1 fruit fly cellular context compared by ENCODE assay signal in the genomic region with DNA sequence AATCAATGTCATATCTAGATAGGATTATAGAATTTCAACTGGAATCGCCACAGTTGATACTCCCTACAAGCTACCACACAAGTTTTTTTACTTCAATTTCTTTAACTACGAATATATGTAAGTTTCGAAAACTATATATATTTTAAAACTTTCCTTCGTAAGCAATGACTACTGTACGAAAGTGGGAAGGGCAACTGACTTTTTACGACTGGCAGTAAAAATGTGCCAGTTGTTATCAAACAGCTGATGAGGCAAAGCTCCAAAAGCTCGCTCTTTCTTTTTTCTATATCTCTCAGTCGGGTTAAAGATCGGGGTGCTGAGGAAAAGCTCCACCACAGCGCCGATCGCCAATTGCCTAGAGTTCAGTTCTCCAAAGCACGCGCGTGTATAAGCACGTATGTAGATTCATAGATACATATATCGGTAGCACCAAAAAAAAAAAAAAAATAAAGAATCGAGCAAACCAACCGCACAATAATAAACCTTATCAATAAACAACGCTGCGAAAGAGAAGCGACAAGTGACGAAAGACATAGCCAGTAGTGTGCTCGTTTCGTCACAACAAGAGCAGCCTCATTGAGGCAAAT.
A peak's percentile ranks its signal among the peaks of the same experiment; 100 is the strongest.
TF ChIP-seq lines count a peak whose summit lies in the region.

No protein-coding gene starts in this region.

TF ChIP-seq in whole organism, embryonic, 481 proteins besides CTCF, POLR2A, EP300 and RAD21 (continued from another document and continues in another):
- peak; percentile 45 for TF ChIP-seq scrt (GFP tag; optimal IDR thresholded peaks at IDR 0.05; lab: Kevin White, UChicago)
- no peak for TF ChIP-seq Usf (GFP tag; optimal IDR thresholded peaks at IDR 0.05; lab: Kevin White, UChicago)
- no peak for TF ChIP-seq danr (GFP tag; IDR thresholded peaks at IDR 0.05; lab: Robert Waterston, UW)
- no peak for TF ChIP-seq CG42726 (GFP tag; IDR thresholded peaks at IDR 0.05; lab: Robert Waterston, UW; ENCODE audit: partially characterized antibody)
- TF ChIP-seq Camta (GFP tag; optimal IDR thresholded peaks at IDR 0.05; lab: Kevin White, UChicago) = no peak
- peak; percentile 61 for TF ChIP-seq ATbp (GFP tag; optimal IDR thresholded peaks at IDR 0.05; lab: Kevin White, UChicago)
- TF ChIP-seq al (GFP tag; IDR thresholded peaks at IDR 0.05; lab: Robert Waterston, UW) = peak; percentile 46; the same call in 1 of the 2 replicates
- TF ChIP-seq CG17385 (GFP tag; optimal IDR thresholded peaks at IDR 0.05; lab: Kevin White, UChicago) = peak; percentile 66
- peak; percentile 71 for TF ChIP-seq CG14050 (GFP tag; IDR thresholded peaks at IDR 0.05; lab: Robert Waterston, UW)
- TF ChIP-seq pb (GFP tag; optimal IDR thresholded peaks at IDR 0.05; lab: Kevin White, UChicago) = no peak
- TF ChIP-seq Atf6 (GFP tag; IDR thresholded peaks at IDR 0.05; lab: Robert Waterston, UW) = peak; percentile 71
- TF ChIP-seq sens (GFP tag; lab: Kevin White, UChicago) = peak; percentile 92
- TF ChIP-seq CG9797 (GFP tag; optimal IDR thresholded peaks at IDR 0.05; lab: Kevin White, UChicago) = no peak
- peak; percentile 62 for TF ChIP-seq Xrp1 (GFP tag; IDR thresholded peaks at IDR 0.05; lab: Robert Waterston, UW)
- no peak for TF ChIP-seq CG6175 (GFP tag; IDR thresholded peaks at IDR 0.05; lab: Robert Waterston, UW)
- TF ChIP-seq Sox102F (GFP tag; optimal IDR thresholded peaks at IDR 0.05; lab: Kevin White, UChicago) = peak; percentile 83
- no peak for TF ChIP-seq CG4707 (GFP tag; optimal IDR thresholded peaks at IDR 0.05; lab: Kevin White, UChicago)
- TF ChIP-seq schlank (tag; optimal IDR thresholded peaks at IDR 0.05; lab: Kevin White, UChicago) = no peak
- peak; percentile 25 for TF ChIP-seq nerfin-1 (tag; optimal IDR thresholded peaks at IDR 0.05; lab: Kevin White, UChicago)
- no peak for TF ChIP-seq CG16779 (GFP tag; IDR thresholded peaks at IDR 0.05; lab: Robert Waterston, UW)
- TF ChIP-seq Sry-β (GFP tag; optimal IDR thresholded peaks at IDR 0.05; lab: Kevin White, UChicago) = no peak
- no peak for TF ChIP-seq grn (GFP tag; optimal IDR thresholded peaks at IDR 0.05; lab: Kevin White, UChicago)
- peak; percentile 1 for TF ChIP-seq ems (GFP tag; optimal IDR thresholded peaks at IDR 0.05; lab: Kevin White, UChicago)
- TF ChIP-seq CG17568 (GFP tag; optimal IDR thresholded peaks at IDR 0.05; lab: Kevin White, UChicago) = no peak
- TF ChIP-seq gem (tag; optimal IDR thresholded peaks at IDR 0.05; lab: Kevin White, UChicago) = peak; percentile 80
- TF ChIP-seq lmd (GFP tag; IDR thresholded peaks at IDR 0.05; lab: Robert Waterston, UW) = peak; percentile 70
- 0 out of 3 replicates have a peak, but pooled peaks have one; percentile 10 for TF ChIP-seq CG34224 (GFP tag; IDR thresholded peaks at IDR 0.05; lab: Robert Waterston, UW; ENCODE audit: partially characterized antibody)
- peak; percentile 49 for TF ChIP-seq sqz (GFP tag; optimal IDR thresholded peaks at IDR 0.05; lab: Kevin White, UChicago)
- TF ChIP-seq HmgZ (tag; optimal IDR thresholded peaks at IDR 0.05; lab: Kevin White, UChicago) = peak; percentile 59
- peak; percentile 54 for TF ChIP-seq CG9817 (tag; optimal IDR thresholded peaks at IDR 0.05; lab: Kevin White, UChicago)
- no peak for TF ChIP-seq maf-S (GFP tag; optimal IDR thresholded peaks at IDR 0.05; lab: Kevin White, UChicago)
- TF ChIP-seq CG34376 (GFP tag; optimal IDR thresholded peaks at IDR 0.05; lab: Kevin White, UChicago) = peak; percentile 88
- peak; percentile 46 for TF ChIP-seq CG12659 (GFP tag; optimal IDR thresholded peaks at IDR 0.05; lab: Kevin White, UChicago)
- TF ChIP-seq tll (GFP tag; optimal IDR thresholded peaks at IDR 0.05; lab: Kevin White, UChicago) = no peak
- peak; percentile 68; the same call in 1 of the 3 replicates for TF ChIP-seq CG2889 (GFP tag; IDR thresholded peaks at IDR 0.05; lab: Robert Waterston, UW)
- peak; percentile 38 for TF ChIP-seq CG9727 (GFP tag; optimal IDR thresholded peaks at IDR 0.05; lab: Kevin White, UChicago)
- TF ChIP-seq fd64A (GFP tag; optimal IDR thresholded peaks at IDR 0.05; lab: Kevin White, UChicago) = no peak
- TF ChIP-seq CG9932 (GFP tag; IDR thresholded peaks at IDR 0.05; lab: Robert Waterston, UW) = peak; percentile 64
- peak; percentile 76 for TF ChIP-seq ken (GFP tag; IDR thresholded peaks at IDR 0.05; lab: Robert Waterston, UW)
- TF ChIP-seq mld (GFP tag; IDR thresholded peaks at IDR 0.05; lab: Robert Waterston, UW; ENCODE audit: partially characterized antibody) = no peak
- peak; percentile 94 for TF ChIP-seq Ets65A (GFP tag; lab: Kevin White, UChicago)
- TF ChIP-seq crp (GFP tag; optimal IDR thresholded peaks at IDR 0.05; lab: Kevin White, UChicago) = peak in 1 of 2 experiments; percentile 78
- peak; percentile 37 for TF ChIP-seq CG18011 (GFP tag; optimal IDR thresholded peaks at IDR 0.05; lab: Kevin White, UChicago)
- TF ChIP-seq tin (GFP tag; optimal IDR thresholded peaks at IDR 0.05; lab: Kevin White, UChicago) = peak; percentile 4
- peak; percentile 61 for TF ChIP-seq nom (GFP tag; optimal IDR thresholded peaks at IDR 0.05; lab: Kevin White, UChicago)
- no peak for TF ChIP-seq Dref (GFP tag; IDR thresholded peaks at IDR 0.05; lab: Robert Waterston, UW)
- peak; percentile 38 for TF ChIP-seq salm (tag; optimal IDR thresholded peaks at IDR 0.05; lab: Kevin White, UChicago)
- TF ChIP-seq CG12104 (GFP tag; optimal IDR thresholded peaks at IDR 0.05; lab: Kevin White, UChicago) = no peak
- peak; percentile 13 for TF ChIP-seq mam (GFP tag; optimal IDR thresholded peaks at IDR 0.05; lab: Kevin White, UChicago)
- TF ChIP-seq HLH4C (GFP tag; IDR thresholded peaks at IDR 0.05; lab: Robert Waterston, UW; ENCODE audit: partially characterized antibody) = no peak
- TF ChIP-seq gsb-n (tag; optimal IDR thresholded peaks at IDR 0.05; lab: Kevin White, UChicago) = no peak
- TF ChIP-seq CoRest (tag; optimal IDR thresholded peaks at IDR 0.05; lab: Kevin White, UChicago) = peak; percentile 69
- TF ChIP-seq dm (GFP tag; optimal IDR thresholded peaks at IDR 0.05; lab: Kevin White, UChicago) = peak; percentile 5
- no peak for TF ChIP-seq pzg (GFP tag; optimal IDR thresholded peaks at IDR 0.05; lab: Kevin White, UChicago)
- no peak for TF ChIP-seq CG1602 (GFP tag; optimal IDR thresholded peaks at IDR 0.05; lab: Kevin White, UChicago)
- no peak for TF ChIP-seq CG15479 (GFP tag; optimal IDR thresholded peaks at IDR 0.05; lab: Kevin White, UChicago)
- TF ChIP-seq CG12769 (tag; optimal IDR thresholded peaks at IDR 0.05; lab: Kevin White, UChicago) = no peak
- TF ChIP-seq D19B (GFP tag; optimal IDR thresholded peaks at IDR 0.05; lab: Kevin White, UChicago) = peak; percentile 43
- no peak for TF ChIP-seq psq (GFP tag; optimal IDR thresholded peaks at IDR 0.05; lab: Kevin White, UChicago)
- TF ChIP-seq Bgb (GFP tag; IDR thresholded peaks at IDR 0.05; lab: Robert Waterston, UW; ENCODE audit: partially characterized antibody) = peak; percentile 29; the same call in 1 of the 2 replicates
- TF ChIP-seq Oaz (GFP tag; IDR thresholded peaks at IDR 0.05; lab: Robert Waterston, UW) = peak; percentile 59; the same call in 1 of the 2 replicates
- no peak for TF ChIP-seq chm (GFP tag; IDR thresholded peaks at IDR 0.05; lab: Robert Waterston, UW)
- 0 out of 2 replicates have a peak, but pooled peaks have one; percentile 15 for TF ChIP-seq CG32767 (GFP tag; IDR thresholded peaks at IDR 0.05; lab: Robert Waterston, UW)
- TF ChIP-seq unc-4 (GFP tag; IDR thresholded peaks at IDR 0.05; lab: Robert Waterston, UW; ENCODE audit: partially characterized antibody) = peak; percentile 30; the same call in 1 of the 2 replicates
- TF ChIP-seq shn (GFP tag; optimal IDR thresholded peaks at IDR 0.05; lab: Kevin White, UChicago) = no peak
- TF ChIP-seq toy (GFP tag; IDR thresholded peaks at IDR 0.05; lab: Robert Waterston, UW) = peak; percentile 63; the same call in 1 of the 2 replicates
- TF ChIP-seq Antp (GFP tag; optimal IDR thresholded peaks at IDR 0.05; lab: Kevin White, UChicago) = no peak
- TF ChIP-seq disco-r (GFP tag; optimal IDR thresholded peaks at IDR 0.05; lab: Kevin White, UChicago) = no peak
- TF ChIP-seq CG17912 (GFP tag; optimal IDR thresholded peaks at IDR 0.05; lab: Kevin White, UChicago) = no peak
- peak; percentile 7 for TF ChIP-seq CG16863 (GFP tag; optimal IDR thresholded peaks at IDR 0.05; lab: Kevin White, UChicago)
- TF ChIP-seq fd96Cb (tag; optimal IDR thresholded peaks at IDR 0.05; lab: Kevin White, UChicago) = peak; percentile 60
- 0 out of 3 replicates have a peak, but pooled peaks have one; percentile 8 for TF ChIP-seq CG16813 (GFP tag; IDR thresholded peaks at IDR 0.05; lab: Robert Waterston, UW; ENCODE audit: partially characterized antibody)
- TF ChIP-seq Optix (GFP tag; IDR thresholded peaks at IDR 0.05; lab: Robert Waterston, UW) = 0 out of 3 replicates have a peak, but pooled peaks have one; percentile 6
- TF ChIP-seq Rfx (GFP tag; IDR thresholded peaks at IDR 0.05; lab: Robert Waterston, UW) = peak; percentile 82
- TF ChIP-seq CG15601 (tag; optimal IDR thresholded peaks at IDR 0.05; lab: Kevin White, UChicago) = peak; percentile 40
- peak; percentile 47 for TF ChIP-seq Xbp1 (GFP tag; optimal IDR thresholded peaks at IDR 0.05; lab: Kevin White, UChicago)
- TF ChIP-seq phol (tag; optimal IDR thresholded peaks at IDR 0.05; lab: Kevin White, UChicago) = peak; percentile 61
- no peak for TF ChIP-seq Kr (GFP tag; optimal IDR thresholded peaks at IDR 0.05; lab: Kevin White, UChicago)
- TF ChIP-seq wdn (GFP tag; IDR thresholded peaks at IDR 0.05; lab: Robert Waterston, UW) = peak; percentile 45; the same call in 1 of the 2 replicates
- TF ChIP-seq H2.0 (GFP tag; IDR thresholded peaks at IDR 0.05; lab: Robert Waterston, UW) = peak; percentile 58; the same call in 1 of the 2 replicates
- TF ChIP-seq CG11504 (tag; optimal IDR thresholded peaks at IDR 0.05; lab: Kevin White, UChicago) = peak; percentile 80
- peak; percentile 56 for TF ChIP-seq ttk (GFP tag; IDR thresholded peaks at IDR 0.05; lab: Robert Waterston, UW)
- peak; percentile 51 for TF ChIP-seq CG6689 (GFP tag; IDR thresholded peaks at IDR 0.05; lab: Robert Waterston, UW)
- no peak; the same call in 1 of the 2 replicates for TF ChIP-seq CG1024 (GFP tag; IDR thresholded peaks at IDR 0.05; lab: Robert Waterston, UW)
- TF ChIP-seq CG11560 (tag; IDR thresholded peaks at IDR 0.05; lab: Robert Waterston, UW) = no peak
- peak; percentile 12 for TF ChIP-seq CG15011 (GFP tag; optimal IDR thresholded peaks at IDR 0.05; lab: Kevin White, UChicago)
- TF ChIP-seq dpn (GFP tag; optimal IDR thresholded peaks at IDR 0.05; lab: Kevin White, UChicago) = peak; percentile 31 to 39
- TF ChIP-seq CG9215 (GFP tag; IDR thresholded peaks at IDR 0.05; lab: Robert Waterston, UW) = no peak
- no peak for TF ChIP-seq NC2β (GFP tag; optimal IDR thresholded peaks at IDR 0.05; lab: Kevin White, UChicago)
- no peak for TF ChIP-seq CG10959 (GFP tag; IDR thresholded peaks at IDR 0.05; lab: Robert Waterston, UW)
- peak; percentile 78 for TF ChIP-seq PHDP (tag; optimal IDR thresholded peaks at IDR 0.05; lab: Kevin White, UChicago)
- TF ChIP-seq dimm (GFP tag; IDR thresholded peaks at IDR 0.05; lab: Robert Waterston, UW) = no peak
- peak; percentile 51 for TF ChIP-seq ara (GFP tag; IDR thresholded peaks at IDR 0.05; lab: Robert Waterston, UW)
- TF ChIP-seq Scr (GFP tag; IDR thresholded peaks at IDR 0.05; lab: Robert Waterston, UW; ENCODE audit: partially characterized antibody) = no peak
- TF ChIP-seq sisA (GFP tag; IDR thresholded peaks at IDR 0.05; lab: Robert Waterston, UW) = peak; percentile 74
- peak; percentile 15 for TF ChIP-seq CG9437 (GFP tag; optimal IDR thresholded peaks at IDR 0.05; lab: Kevin White, UChicago)
- TF ChIP-seq corto (GFP tag; optimal IDR thresholded peaks at IDR 0.05; lab: Kevin White, UChicago) = no peak
- no peak for TF ChIP-seq Spps (tag; optimal IDR thresholded peaks at IDR 0.05; lab: Kevin White, UChicago)
- peak; percentile 52; the same call in 2 of the 3 replicates for TF ChIP-seq B-H1 (GFP tag; IDR thresholded peaks at IDR 0.05; lab: Robert Waterston, UW)
- TF ChIP-seq Gug (GFP tag; IDR thresholded peaks at IDR 0.05; lab: Robert Waterston, UW) = peak; percentile 54; the same call in 1 of the 4 replicates
- TF ChIP-seq CG30403 (GFP tag; optimal IDR thresholded peaks at IDR 0.05; lab: Kevin White, UChicago) = peak; percentile 42
- peak; percentile 37 for TF ChIP-seq CG7786 (GFP tag; optimal IDR thresholded peaks at IDR 0.05; lab: Kevin White, UChicago)
- no peak for TF ChIP-seq CG18764 (GFP tag; optimal IDR thresholded peaks at IDR 0.05; lab: Kevin White, UChicago)
- TF ChIP-seq CG7271 (tag; optimal IDR thresholded peaks at IDR 0.05; lab: Kevin White, UChicago) = no peak
- peak; percentile 55; the same call in 2 of the 3 replicates for TF ChIP-seq CG11456 (GFP tag; IDR thresholded peaks at IDR 0.05; lab: Robert Waterston, UW)
- no peak for TF ChIP-seq pum (GFP tag; optimal IDR thresholded peaks at IDR 0.05; lab: Kevin White, UChicago)
- no peak for TF ChIP-seq CG17186 (GFP tag; optimal IDR thresholded peaks at IDR 0.05; lab: Kevin White, UChicago)
- TF ChIP-seq lilli (GFP tag; optimal IDR thresholded peaks at IDR 0.05; lab: Kevin White, UChicago) = peak; percentile 22
- no peak for TF ChIP-seq MESR4 (GFP tag; optimal IDR thresholded peaks at IDR 0.05; lab: Kevin White, UChicago)
- no peak for TF ChIP-seq dati (GFP tag; IDR thresholded peaks at IDR 0.05; lab: Robert Waterston, UW)
- no peak for TF ChIP-seq Atf-2 (GFP tag; optimal IDR thresholded peaks at IDR 0.05; lab: Kevin White, UChicago)
- peak; percentile 46 for TF ChIP-seq CG34422 (GFP tag; IDR thresholded peaks at IDR 0.05; lab: Robert Waterston, UW)
- peak; percentile 61 for TF ChIP-seq Sox100B (GFP tag; optimal IDR thresholded peaks at IDR 0.05; lab: Kevin White, UChicago)
- peak; percentile 47 for TF ChIP-seq CG4424 (GFP tag; optimal IDR thresholded peaks at IDR 0.05; lab: Kevin White, UChicago)
- TF ChIP-seq CG18262 (tag; optimal IDR thresholded peaks at IDR 0.05; lab: Kevin White, UChicago) = peak; percentile 66
- peak; percentile 82 for TF ChIP-seq vvl (GFP tag; IDR thresholded peaks at IDR 0.05; lab: Robert Waterston, UW)
- TF ChIP-seq exex (tag; optimal IDR thresholded peaks at IDR 0.05; lab: Kevin White, UChicago) = peak; percentile 54
- TF ChIP-seq ERR (GFP tag; optimal IDR thresholded peaks at IDR 0.05; lab: Kevin White, UChicago) = peak; percentile 10
- TF ChIP-seq Fer3 (tag; optimal IDR thresholded peaks at IDR 0.05; lab: Kevin White, UChicago) = peak; percentile 74
- TF ChIP-seq CG8388 (GFP tag; optimal IDR thresholded peaks at IDR 0.05; lab: Kevin White, UChicago) = peak; percentile 25
- TF ChIP-seq HLHmδ (GFP tag; optimal IDR thresholded peaks at IDR 0.05; lab: Kevin White, UChicago) = no peak
- TF ChIP-seq CG14441 (GFP tag; IDR thresholded peaks at IDR 0.05; lab: Robert Waterston, UW) = peak; percentile 72
- no peak for TF ChIP-seq CG6272 (GFP tag; IDR thresholded peaks at IDR 0.05; lab: Robert Waterston, UW)
